Worm (Caenorhabditis elegans) whole organism, L3 larva: ENCODE measurements around the gene dhhc-8.

ENCODE experiments used
- ZK546.5 ChIP-seq: sonication (generic microtip); optimal IDR thresholded peaks from 2 replicates; lab custom pipeline; 2017; ENCODE audit warnings: missing biosample characterization, missing genetic modification characterization
- ceh-9 ChIP-seq: sonication (generic microtip); optimal IDR thresholded peaks from 2 replicates; lab custom pipeline; 2018; ENCODE audit warnings: missing biosample characterization, missing genetic modification characterization
- elt-2 ChIP-seq: sonication (generic microtip); optimal IDR thresholded peaks from 2 replicates; lab custom pipeline; 2016; ENCODE audit warnings: missing genetic modification reagents, mild to moderate bottlenecking, missing genetic modification characterization, missing compliant biosample characterization
- elt-3 ChIP-seq, 3 experiments: fragments of 150-350 bp in 1 of 3; sonication (generic microtip) in 2 of 3; optimal IDR thresholded peaks; 2 replicates in 2 of 3; 4 replicates in 1 of 3; lab custom pipeline; 2014 to 2017; ENCODE audit warnings: missing biosample characterization in 3 of 3, missing genetic modification characterization in 3 of 3
- fos-1 ChIP-seq: fragments of 150-350 bp; optimal IDR thresholded peaks from 2 replicates; lab custom pipeline; 2014; ENCODE audit warnings: missing biosample characterization, missing genetic modification characterization
- mml-1 ChIP-seq: fragments of 150-350 bp; sonication (generic microtip); optimal IDR thresholded peaks from 3 replicates; lab custom pipeline; 2014; ENCODE audit warnings: missing biosample characterization, missing genetic modification characterization
- nhr-11 ChIP-seq: fragments of 150-350 bp; optimal IDR thresholded peaks from 2 replicates; lab custom pipeline; 2014; ENCODE audit warnings: missing biosample characterization, missing genetic modification characterization
- nhr-12 ChIP-seq: fragments of 150-350 bp; optimal IDR thresholded peaks from 2 replicates; lab custom pipeline; 2014; ENCODE audit warnings: missing biosample characterization, missing genetic modification characterization
- nhr-23 ChIP-seq: fragments of 150-350 bp; optimal IDR thresholded peaks from 2 replicates; lab custom pipeline; 2014; ENCODE audit warnings: missing biosample characterization, missing genetic modification reagents, missing genetic modification characterization
- nhr-25 ChIP-seq: sonication (generic microtip); optimal IDR thresholded peaks from 2 replicates; lab custom pipeline; 2017; ENCODE audit warnings: missing biosample characterization, missing genetic modification characterization
- nhr-67 ChIP-seq: fragments of 150-350 bp; optimal IDR thresholded peaks from 2 replicates; lab custom pipeline; 2014; ENCODE audit warnings: missing biosample characterization, missing genetic modification characterization
- nhr-77 ChIP-seq: fragments of 150-350 bp; optimal IDR thresholded peaks from 2 replicates; lab custom pipeline; 2014; ENCODE audit warnings: missing biosample characterization, missing genetic modification characterization
- pha-4 ChIP-seq: fragments of 150-350 bp; optimal IDR thresholded peaks from 2 replicates; lab custom pipeline; 2014; ENCODE audit warnings: missing biosample characterization, missing genetic modification reagents, missing genetic modification characterization
- skn-1 ChIP-seq: fragments of 150-350 bp; optimal IDR thresholded peaks from 2 replicates; lab custom pipeline; 2014; ENCODE audit warnings: missing biosample characterization, missing genetic modification characterization
- snpc-4 ChIP-seq: fragments of 150-350 bp; optimal IDR thresholded peaks from 2 replicates; lab custom pipeline; 2014; ENCODE audit warnings: missing biosample characterization, missing genetic modification characterization
- tbx-2 ChIP-seq: sonication (generic microtip); optimal IDR thresholded peaks from 2 replicates; lab custom pipeline; 2016; ENCODE audit warnings: mild to moderate bottlenecking, missing genetic modification characterization, missing compliant biosample characterization

The dhhc-8 gene

ce11 chrIII:13164902-13165301 is 57.5 kb downstream of the dhhc-8 start:
- TF ChIP-seq nhr-23 (tag; lab: Kevin White, UChicago) = no peak
- no peak for TF ChIP-seq tbx-2 (tag; lab: Kevin White, UChicago)
- no peak for TF ChIP-seq pha-4
- TF ChIP-seq nhr-77 = no peak
- TF ChIP-seq nhr-67 (tag; lab: Kevin White, UChicago) = no peak
- TF ChIP-seq fos-1 (tag; lab: Kevin White, UChicago) = no peak
- TF ChIP-seq elt-3 (tag; optimal IDR thresholded peaks at IDR 0.05; lab: Kevin White, UChicago) = no peak
- TF ChIP-seq snpc-4 = no peak
- no peak for TF ChIP-seq nhr-12 (tag; lab: Kevin White, UChicago)
- TF ChIP-seq skn-1 = no peak
- TF ChIP-seq nhr-25 (tag; lab: Kevin White, UChicago) = no peak
- TF ChIP-seq mml-1 (tag; lab: Kevin White, UChicago) = no peak
- TF ChIP-seq nhr-11 = no peak
- TF ChIP-seq ceh-9 (tag; lab: Kevin White, UChicago) = no peak
- TF ChIP-seq elt-2 (tag; lab: Kevin White, UChicago) = no peak
- TF ChIP-seq ZK546.5 = no peak
- TF ChIP-seq, all 47 proteins: peak for 0
